Worm (Caenorhabditis elegans): ENCODE data around the gene mrps-17.

The mrps-17 gene

ce11 chrIII:6415306-6415973 is 16.2 kb downstream of the mrps-17 start, which contains the start of gene nas-4 (continued):
- TF ChIP-seq C34F6.9 (tag; optimal IDR thresholded peaks at IDR 0.05) (no peak), sma-3 (GFP tag; optimal IDR thresholded peaks at IDR 0.05) (peak; percentile 46), lsy-2 (tag; optimal IDR thresholded peaks at IDR 0.05) (peak in 1 of 2 experiments; percentile 9), nhr-129 (tag; optimal IDR thresholded peaks at IDR 0.05) (no peak), mdl-1 (tag; optimal IDR thresholded peaks at IDR 0.05) (no peak), nhr-10 (tag; optimal IDR thresholded peaks at IDR 0.05) (no peak), sem-4 (tag; optimal IDR thresholded peaks at IDR 0.05) (no peak), skn-1 (tag; optimal IDR thresholded peaks at IDR 0.05) (no peak), lin-13 (GFP tag; optimal IDR thresholded peaks at IDR 0.05) (peak; percentile 42), alr-1 (tag; optimal IDR thresholded peaks at IDR 0.05) (no peak), sma-9 (GFP tag; optimal IDR thresholded peaks at IDR 0.05) (no peak), sma-9 (tag; optimal IDR thresholded peaks at IDR 0.05) (no peak), nhr-77 (tag; optimal IDR thresholded peaks at IDR 0.05) (no peak), fos-1 (tag; optimal IDR thresholded peaks at IDR 0.05) (no peak), ceh-82 (tag; optimal IDR thresholded peaks at IDR 0.05) (no peak), nhr-23 (tag; optimal IDR thresholded peaks at IDR 0.05) (no peak), aly-2 (tag; optimal IDR thresholded peaks at IDR 0.05) (no peak), nhr-12 (tag; optimal IDR thresholded peaks at IDR 0.05) (no peak), snpc-4 (tag; optimal IDR thresholded peaks at IDR 0.05) (no peak), ZK546.5 (tag; optimal IDR thresholded peaks at IDR 0.05) (no peak), zag-1 (tag; optimal IDR thresholded peaks at IDR 0.05) (no peak), ztf-4 (tag; optimal IDR thresholded peaks at IDR 0.05) (peak; percentile 69), lin-11 (tag; optimal IDR thresholded peaks at IDR 0.05) (no peak)

DNA sequence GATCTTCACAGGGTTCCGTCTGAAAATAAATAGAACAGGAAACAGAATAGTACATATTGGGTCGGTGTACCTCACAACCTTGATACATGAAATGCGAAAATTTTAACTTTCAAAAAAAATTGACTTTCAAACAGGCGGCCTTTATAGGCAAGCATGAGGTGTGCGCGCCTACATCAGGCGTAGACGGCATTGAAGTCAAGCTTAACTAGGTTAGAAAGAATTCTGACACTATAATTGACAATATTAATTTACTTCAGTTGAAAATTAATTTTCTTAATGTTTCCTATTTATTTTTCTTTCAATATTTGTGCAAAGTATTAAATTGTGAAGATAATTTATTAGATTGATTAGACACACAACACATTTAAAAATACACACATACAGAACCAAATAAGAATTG is 19.7 kb downstream of the mrps-17 start, which contains the start of gene C05D11.5:
TSS of gene C05D11.5 (minus strand) at position 101 of the 400 bp plus-strand sequence.
- TF ChIP-seq mdl-1 (tag; optimal IDR thresholded peaks at IDR 0.05): no peak
- no peak for TF ChIP-seq lsy-2 (tag; optimal IDR thresholded peaks at IDR 0.05)
- TF ChIP-seq ceh-82 (tag; optimal IDR thresholded peaks at IDR 0.05): no peak
- TF ChIP-seq nhr-11 (tag; optimal IDR thresholded peaks at IDR 0.05): no peak
- no peak for TF ChIP-seq egl-27 (tag; optimal IDR thresholded peaks at IDR 0.05)
- no peak for TF ChIP-seq sem-4 (tag; optimal IDR thresholded peaks at IDR 0.05)
- no peak for TF ChIP-seq unc-39 (tag; optimal IDR thresholded peaks at IDR 0.05)
- TF ChIP-seq elt-3 (tag; optimal IDR thresholded peaks at IDR 0.05): no peak
- TF ChIP-seq mab-5 (tag; optimal IDR thresholded peaks at IDR 0.05): no peak
- no peak for TF ChIP-seq snpc-4 (tag; optimal IDR thresholded peaks at IDR 0.05)
- no peak for TF ChIP-seq nhr-237 (tag; optimal IDR thresholded peaks at IDR 0.05)

DNA sequence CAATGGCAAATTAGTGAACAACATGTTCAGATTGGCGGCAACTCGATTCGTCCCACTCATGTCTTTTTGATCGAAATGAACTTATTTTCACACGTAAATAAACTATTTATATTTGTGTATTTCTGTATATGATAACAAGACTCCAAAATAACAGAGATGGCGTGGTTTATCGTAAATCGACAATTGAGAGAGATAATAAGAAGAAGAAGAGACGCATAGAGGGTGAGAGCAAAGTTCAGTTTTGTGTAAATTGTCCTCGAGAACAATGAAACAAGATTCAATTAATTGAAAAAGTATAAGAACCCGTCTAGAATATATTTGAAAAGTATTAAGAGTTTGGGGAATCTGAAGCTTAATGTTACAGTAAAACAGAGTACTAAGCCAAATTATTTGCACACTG is 20.2 kb downstream of the mrps-17 start:
- no peak for TF ChIP-seq nhr-25 (tag; optimal IDR thresholded peaks at IDR 0.05)
- TF ChIP-seq fos-1 (tag; optimal IDR thresholded peaks at IDR 0.05): peak; percentile 3
- TF ChIP-seq sma-9 (GFP tag; optimal IDR thresholded peaks at IDR 0.05): peak; percentile 20
- no peak for TF ChIP-seq sma-9 (tag; optimal IDR thresholded peaks at IDR 0.05)
- TF ChIP-seq mab-5 (tag; optimal IDR thresholded peaks at IDR 0.05): no peak
- TF ChIP-seq crh-2 (tag; optimal IDR thresholded peaks at IDR 0.05): peak; percentile 39

- TF ChIP-seq skn-1 (tag; optimal IDR thresholded peaks at IDR 0.05): no peak
- no peak for TF ChIP-seq nhr-237 (tag; optimal IDR thresholded peaks at IDR 0.05)
- TF ChIP-seq lin-11 (tag; optimal IDR thresholded peaks at IDR 0.05): no peak
- TF ChIP-seq crh-2 (tag; optimal IDR thresholded peaks at IDR 0.05): no peak
- TF ChIP-seq ceh-16 (tag; optimal IDR thresholded peaks at IDR 0.05): no peak
- TF ChIP-seq R02D3.7 (tag; optimal IDR thresholded peaks at IDR 0.05): no peak
- no peak for TF ChIP-seq mdl-1 (tag; optimal IDR thresholded peaks at IDR 0.05)
- TF ChIP-seq aly-2 (tag; optimal IDR thresholded peaks at IDR 0.05): no peak
- TF ChIP-seq alr-1 (tag; optimal IDR thresholded peaks at IDR 0.05): no peak
Observed at ce11 chrIII:6406829-6407228, 24.8 kb downstream of the mrps-17 start, which contains the start of gene let-756. Gene let-756 (plus strand): TSS chrIII:6407129.

ce11 chrIII:6405121-6405520 is 26.5 kb downstream of the mrps-17 start:
- peak; percentile 3 for TF ChIP-seq lin-13 (GFP tag; optimal IDR thresholded peaks at IDR 0.05)
- TF ChIP-seq lsy-2 (tag; optimal IDR thresholded peaks at IDR 0.05): peak in 1 of 2 experiments; percentile 47
- peak; percentile 30 for TF ChIP-seq sma-9 (GFP tag; optimal IDR thresholded peaks at IDR 0.05)
- no peak for TF ChIP-seq sma-9 (tag; optimal IDR thresholded peaks at IDR 0.05)
- no peak for TF ChIP-seq sem-4 (tag; optimal IDR thresholded peaks at IDR 0.05)
- peak; percentile 13 for TF ChIP-seq lin-39 (tag; optimal IDR thresholded peaks at IDR 0.05)
- TF ChIP-seq ztf-4 (tag; optimal IDR thresholded peaks at IDR 0.05): peak; percentile 44
- peak; percentile 58 for TF ChIP-seq F13H6.1 (tag; optimal IDR thresholded peaks at IDR 0.05)
- peak; percentile 41 for TF ChIP-seq nhr-129 (tag; optimal IDR thresholded peaks at IDR 0.05)
- peak; percentile 10 for TF ChIP-seq C34F6.9 (tag; optimal IDR thresholded peaks at IDR 0.05)
- no peak for TF ChIP-seq alr-1 (tag; optimal IDR thresholded peaks at IDR 0.05)
- no peak for TF ChIP-seq egl-27 (tag; optimal IDR thresholded peaks at IDR 0.05)
- TF ChIP-seq blmp-1 (tag; optimal IDR thresholded peaks at IDR 0.05; ENCODE audit: insufficient read depth): no peak
- TF ChIP-seq nhr-77 (tag; optimal IDR thresholded peaks at IDR 0.05): no peak
- TF ChIP-seq nhr-25 (tag; optimal IDR thresholded peaks at IDR 0.05): no peak
- peak; percentile 37 for TF ChIP-seq mab-5 (tag; optimal IDR thresholded peaks at IDR 0.05)
